Worm (Caenorhabditis elegans): ENCODE results near the gene Y44A6D.6.

- TF ChIP-seq snpc-1.1 (tag; optimal IDR thresholded peaks at IDR 0.05; ENCODE audit: insufficient read depth) (no peak), ztf-28 (GFP tag; IDR thresholded peaks at IDR 0.05) (no peak)
Measured at ce11 chrV:20793761-20794160, 13.4 kb upstream of the Y44A6D.6 start.

Measured in whole organism, young adult.